Worm (Caenorhabditis elegans) whole organism, L3 larva: Measurements from ENCODE around the gene lhfp-4.

Experiments used
- ZK546.5 ChIP-seq: sonication (generic microtip); optimal IDR thresholded peaks from 2 replicates; lab custom pipeline; 2017; ENCODE audit warnings: missing biosample characterization, missing genetic modification characterization
- aly-2 ChIP-seq: fragments of 150-350 bp; optimal IDR thresholded peaks from 2 replicates; lab custom pipeline; 2014; ENCODE audit warnings: missing biosample characterization, missing genetic modification characterization
- daf-12 ChIP-seq: fragments of 150-350 bp; optimal IDR thresholded peaks from 2 replicates; lab custom pipeline; 2014; ENCODE audit warnings: missing biosample characterization, missing genetic modification reagents, missing genetic modification characterization
- fos-1 ChIP-seq: fragments of 150-350 bp; optimal IDR thresholded peaks from 2 replicates; lab custom pipeline; 2014; ENCODE audit warnings: missing biosample characterization, missing genetic modification characterization
- jun-1 ChIP-seq: fragments of 150-350 bp; optimal IDR thresholded peaks from 2 replicates; lab custom pipeline; 2014; ENCODE audit warnings: missing biosample characterization, missing genetic modification reagents, missing genetic modification characterization
- nhr-237 ChIP-seq: fragments of 150-350 bp; optimal IDR thresholded peaks from 2 replicates; lab custom pipeline; 2014; ENCODE audit warnings: missing biosample characterization, missing genetic modification characterization
- nhr-77 ChIP-seq: fragments of 150-350 bp; optimal IDR thresholded peaks from 2 replicates; lab custom pipeline; 2014; ENCODE audit warnings: missing biosample characterization, missing genetic modification characterization
- sea-2 ChIP-seq: fragments of 150-350 bp; sonication (generic microtip); optimal IDR thresholded peaks from 4 replicates; lab custom pipeline; 2014; ENCODE audit warnings: missing biosample characterization, missing genetic modification reagents, missing genetic modification characterization
- snpc-4 ChIP-seq: fragments of 150-350 bp; optimal IDR thresholded peaks from 2 replicates; lab custom pipeline; 2014; ENCODE audit warnings: missing biosample characterization, missing genetic modification characterization
- tbx-2 ChIP-seq: sonication (generic microtip); optimal IDR thresholded peaks from 2 replicates; lab custom pipeline; 2016; ENCODE audit warnings: mild to moderate bottlenecking, missing genetic modification characterization, missing compliant biosample characterization
- unc-62 ChIP-seq: fragments of 150-350 bp; sonication (generic microtip); optimal IDR thresholded peaks from 4 replicates; lab custom pipeline; 2014; ENCODE audit warnings: missing biosample characterization, missing genetic modification reagents, missing genetic modification characterization
- zag-1 ChIP-seq: fragments of 150-350 bp; optimal IDR thresholded peaks from 2 replicates; lab custom pipeline; 2014; ENCODE audit warnings: missing biosample characterization, missing genetic modification characterization

ce11 chrIV:17268628-17269027, 6.8 kb upstream of the lhfp-4 start:
- no peak for TF ChIP-seq fos-1 (tag; lab: Kevin White, UChicago)
- TF ChIP-seq nhr-237 (tag; lab: Kevin White, UChicago): no peak
- TF ChIP-seq sea-2: no peak
- TF ChIP-seq ZK546.5: no peak
- TF ChIP-seq daf-12: no peak
- TF ChIP-seq tbx-2 (tag; lab: Kevin White, UChicago): no peak
- TF ChIP-seq snpc-4 (tag; lab: Kevin White, UChicago): peak; percentile 28
- TF ChIP-seq jun-1: no peak
- TF ChIP-seq unc-62: no peak
- no peak for TF ChIP-seq zag-1
- no peak for TF ChIP-seq nhr-77
- TF ChIP-seq aly-2: no peak
